Fruit fly (Drosophila melanogaster): Measurements from ENCODE around the gene CG31789.

CG31789 gene

dm6 chr2L:18625009-18625408 lies 19.3 kb downstream of the CG31789 start (continued):
- no peak for TF ChIP-seq gem (tag; optimal IDR thresholded peaks at IDR 0.05)
- TF ChIP-seq CG15514 (GFP tag; optimal IDR thresholded peaks at IDR 0.05) = peak; percentile 8
- TF ChIP-seq NC2α (GFP tag; optimal IDR thresholded peaks at IDR 0.05) = no peak
- no peak for TF ChIP-seq Rx (GFP tag; IDR thresholded peaks at IDR 0.05)
- no peak for TF ChIP-seq btn (GFP tag; optimal IDR thresholded peaks at IDR 0.05)
- no peak for TF ChIP-seq sisA (GFP tag; IDR thresholded peaks at IDR 0.05)
- no peak for TF ChIP-seq CG9932 (GFP tag; IDR thresholded peaks at IDR 0.05)
- no peak for TF ChIP-seq gfzf (GFP tag; optimal IDR thresholded peaks at IDR 0.05)
- no peak for TF ChIP-seq ara (GFP tag; IDR thresholded peaks at IDR 0.05)
- TF ChIP-seq CG6765 (GFP tag; optimal IDR thresholded peaks at IDR 0.05) = peak; percentile 21
- TF ChIP-seq CG9797 (GFP tag; optimal IDR thresholded peaks at IDR 0.05) = no peak
- TF ChIP-seq zfh1 (GFP tag; IDR thresholded peaks at IDR 0.05) = no peak
- no peak for TF ChIP-seq Xbp1 (GFP tag; optimal IDR thresholded peaks at IDR 0.05)
- no peak for TF ChIP-seq Dip3 (GFP tag; optimal IDR thresholded peaks at IDR 0.05)
- TF ChIP-seq Fer1 (GFP tag; optimal IDR thresholded peaks at IDR 0.05) = peak; percentile 48
- TF ChIP-seq CG32767 (GFP tag; IDR thresholded peaks at IDR 0.05) = no peak
- no peak for TF ChIP-seq Aef1 (GFP tag; IDR thresholded peaks at IDR 0.05)
- TF ChIP-seq CG4424 (GFP tag; optimal IDR thresholded peaks at IDR 0.05) = no peak
- TF ChIP-seq Nf-YC (tag; optimal IDR thresholded peaks at IDR 0.05) = no peak
- no peak for TF ChIP-seq jigr1 (GFP tag; IDR thresholded peaks at IDR 0.05)
- TF ChIP-seq stwl (tag; optimal IDR thresholded peaks at IDR 0.05) = no peak
- TF ChIP-seq Usf (GFP tag; optimal IDR thresholded peaks at IDR 0.05) = no peak
- TF ChIP-seq Asciz (GFP tag; optimal IDR thresholded peaks at IDR 0.05) = no peak
- TF ChIP-seq ab (GFP tag; optimal IDR thresholded peaks at IDR 0.05) = no peak
- no peak for TF ChIP-seq CG6683 (GFP tag; optimal IDR thresholded peaks at IDR 0.05)
- TF ChIP-seq psq (GFP tag; optimal IDR thresholded peaks at IDR 0.05) = no peak
- TF ChIP-seq tin (GFP tag; optimal IDR thresholded peaks at IDR 0.05) = no peak
- TF ChIP-seq Nf-YB (GFP tag; optimal IDR thresholded peaks at IDR 0.05) = no peak
- TF ChIP-seq amos (GFP tag; IDR thresholded peaks at IDR 0.05; ENCODE audit: partially characterized antibody) = no peak
- no peak for TF ChIP-seq zen (tag; optimal IDR thresholded peaks at IDR 0.05)
- TF ChIP-seq cwo (GFP tag; optimal IDR thresholded peaks at IDR 0.05) = no peak
- no peak for TF ChIP-seq CG6272 (GFP tag; IDR thresholded peaks at IDR 0.05)
- TF ChIP-seq CG1792 (GFP tag; optimal IDR thresholded peaks at IDR 0.05) = no peak
- no peak for TF ChIP-seq CG7745 (tag; optimal IDR thresholded peaks at IDR 0.05)

dm6 chr2L:18625470-18625869 lies 19.7 kb downstream of the CG31789 start:
- TF ChIP-seq vvl (GFP tag; IDR thresholded peaks at IDR 0.05) (0 out of 2 replicates have a peak, but pooled peaks have one; percentile 4), CG2712 (tag; optimal IDR thresholded peaks at IDR 0.05) (peak; percentile 15), dysf (GFP tag; IDR thresholded peaks at IDR 0.05) (no peak), CG1529 (GFP tag; optimal IDR thresholded peaks at IDR 0.05) (peak; percentile 12), CG2678 (tag; optimal IDR thresholded peaks at IDR 0.05) (peak; percentile 9), CG6765 (GFP tag; optimal IDR thresholded peaks at IDR 0.05) (peak; percentile 2), CG2202 (tag; optimal IDR thresholded peaks at IDR 0.05) (peak; percentile 55), CG8924 (tag; optimal IDR thresholded peaks at IDR 0.05) (peak; percentile 9), sim (GFP tag; IDR thresholded peaks at IDR 0.05) (peak; percentile 32; the same call in 1 of the 2 replicates), Meics (GFP tag; optimal IDR thresholded peaks at IDR 0.05) (peak; percentile 34), CG12769 (tag; optimal IDR thresholded peaks at IDR 0.05) (peak; percentile 16), CG17568 (GFP tag; optimal IDR thresholded peaks at IDR 0.05) (peak; percentile 9), CG1792 (GFP tag; optimal IDR thresholded peaks at IDR 0.05) (no peak), CG1603 (tag; optimal IDR thresholded peaks at IDR 0.05) (peak; percentile 39), sc (optimal IDR thresholded peaks at IDR 0.05) (no peak), sc (GFP tag; optimal IDR thresholded peaks at IDR 0.05) (peak; percentile 34), Rx (GFP tag; IDR thresholded peaks at IDR 0.05) (no peak), Bdp1 (GFP tag; optimal IDR thresholded peaks at IDR 0.05) (no peak), lab (GFP tag; optimal IDR thresholded peaks at IDR 0.05) (peak; percentile 47), Neu2 (GFP tag; optimal IDR thresholded peaks at IDR 0.05; ENCODE audit: borderline replicate concordance) (peak; percentile 6), CG11085 (GFP tag; IDR thresholded peaks at IDR 0.05) (no peak), ATbp (GFP tag; optimal IDR thresholded peaks at IDR 0.05) (peak; percentile 53)
